Worm (Caenorhabditis elegans) whole organism, dauer: ENCODE measurements around the gene F15D4.5.

ENCODE experiments used
- unc-62 ChIP-seq: sonication (generic microtip); optimal IDR thresholded peaks from 2 replicates; lab custom pipeline; 2017; ENCODE audit warnings: missing biosample characterization, missing genetic modification reagents, missing genetic modification characterization

The F15D4.5 gene

DNA sequence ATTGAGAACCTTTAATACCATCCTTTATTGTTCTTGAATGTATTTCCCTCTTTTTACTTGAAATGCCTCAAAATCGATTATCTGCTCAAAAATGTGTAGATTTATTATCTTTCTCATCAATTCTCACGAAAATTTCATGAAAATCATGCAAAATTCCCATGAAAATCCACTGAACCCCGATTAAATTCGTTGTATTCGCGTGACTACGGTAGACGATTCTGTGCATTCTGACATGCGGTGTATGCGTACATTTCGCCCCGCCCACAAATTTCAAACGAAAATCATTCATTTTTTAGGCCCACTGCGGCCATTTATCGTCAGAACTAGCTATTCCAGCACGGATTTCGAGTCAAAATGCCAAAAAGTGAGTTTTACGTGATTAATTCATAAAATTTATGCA is at the start of gene F15D4.5:
TSS of gene F15D4.5 (plus strand) at position 301 of the 400 bp plus-strand sequence.
- no peak for TF ChIP-seq unc-62 (GFP tag; lab: Kevin White, UChicago)

DNA sequence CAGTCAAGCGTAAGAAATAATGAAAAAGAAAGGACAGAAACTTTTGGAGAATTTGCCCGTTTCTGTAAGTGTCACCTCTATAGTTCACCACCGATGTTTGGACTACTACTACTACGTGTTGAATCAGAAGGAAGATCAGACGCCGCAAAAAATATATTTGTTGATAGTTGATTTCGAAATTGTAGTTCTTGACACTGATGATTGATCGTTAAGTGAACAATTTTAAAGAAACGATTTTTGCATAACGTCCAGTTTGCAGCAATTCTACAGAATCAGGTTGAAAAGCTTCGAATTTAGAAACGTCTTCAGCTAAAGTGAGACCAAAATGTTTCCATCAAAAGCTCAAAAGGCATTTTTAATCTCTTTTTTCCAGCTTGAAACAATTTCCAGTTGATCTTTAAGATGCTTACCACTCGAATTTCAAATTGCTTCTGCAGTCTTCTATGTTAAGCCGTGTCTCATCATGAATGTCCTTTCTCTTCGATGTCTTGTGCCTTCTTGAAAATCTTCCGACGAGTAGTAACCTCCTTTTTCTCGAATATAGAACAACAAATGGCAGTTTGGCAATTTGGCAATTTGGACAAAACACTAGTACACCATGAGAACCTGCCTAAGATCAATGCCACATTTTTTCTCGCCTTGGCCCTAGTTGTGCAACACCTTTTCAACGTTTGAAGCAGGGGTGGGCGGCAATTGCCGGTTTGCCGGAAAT is 49.3 kb upstream of the F15D4.5 start:
- TF ChIP-seq unc-62 (GFP tag; lab: Kevin White, UChicago) = no peak

DNA sequence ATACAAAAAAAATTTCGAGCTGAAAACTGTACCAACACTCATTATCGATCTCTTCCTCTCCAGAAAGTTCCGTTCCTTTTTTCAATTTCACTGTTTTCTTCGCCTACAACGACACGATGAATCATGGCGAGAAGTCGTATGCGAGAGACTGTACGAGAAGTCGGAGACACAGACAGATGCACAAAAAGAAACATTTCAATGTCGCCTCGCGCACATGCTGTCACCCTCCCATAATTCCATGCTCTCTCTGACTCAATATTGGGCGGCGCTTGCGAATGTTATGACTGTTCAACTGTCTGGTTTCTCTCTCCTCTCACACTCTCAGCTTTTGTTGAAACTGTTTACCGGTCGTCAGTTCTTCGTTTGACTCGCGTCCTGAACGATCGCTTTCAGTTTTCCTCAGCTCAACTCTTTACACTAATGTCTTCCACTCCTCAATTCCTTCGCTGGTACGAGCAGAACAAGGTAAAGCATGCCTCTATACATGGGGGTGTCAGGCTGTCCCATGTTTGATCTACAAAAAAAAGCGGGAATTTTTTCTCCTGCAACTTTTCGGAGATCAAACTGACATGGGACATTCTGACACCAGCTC is 48.4 kb upstream of the F15D4.5 start:
- TF ChIP-seq unc-62 (GFP tag; lab: Kevin White, UChicago) = no peak

DNA sequence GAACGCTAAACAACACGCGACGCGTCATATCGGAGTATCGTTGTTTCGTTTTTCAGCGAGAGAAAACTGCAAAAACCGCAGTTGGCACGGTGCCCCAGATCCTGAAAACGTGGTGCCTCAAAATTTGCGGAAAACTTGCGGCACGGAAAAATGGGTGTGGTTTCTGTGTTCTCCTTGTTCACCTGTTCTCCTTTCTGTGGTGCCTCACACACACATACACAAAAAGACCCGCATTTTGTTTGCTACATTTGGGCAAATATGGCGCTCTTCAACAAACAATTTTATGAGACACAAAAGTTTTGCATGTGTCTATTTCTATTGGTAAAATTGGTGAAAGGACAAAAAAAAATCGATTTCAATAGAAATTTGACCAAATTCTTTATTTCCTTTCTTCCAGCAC is 46.3 kb upstream of the F15D4.5 start:
- TF ChIP-seq unc-62 (GFP tag; lab: Kevin White, UChicago) = no peak

DNA sequence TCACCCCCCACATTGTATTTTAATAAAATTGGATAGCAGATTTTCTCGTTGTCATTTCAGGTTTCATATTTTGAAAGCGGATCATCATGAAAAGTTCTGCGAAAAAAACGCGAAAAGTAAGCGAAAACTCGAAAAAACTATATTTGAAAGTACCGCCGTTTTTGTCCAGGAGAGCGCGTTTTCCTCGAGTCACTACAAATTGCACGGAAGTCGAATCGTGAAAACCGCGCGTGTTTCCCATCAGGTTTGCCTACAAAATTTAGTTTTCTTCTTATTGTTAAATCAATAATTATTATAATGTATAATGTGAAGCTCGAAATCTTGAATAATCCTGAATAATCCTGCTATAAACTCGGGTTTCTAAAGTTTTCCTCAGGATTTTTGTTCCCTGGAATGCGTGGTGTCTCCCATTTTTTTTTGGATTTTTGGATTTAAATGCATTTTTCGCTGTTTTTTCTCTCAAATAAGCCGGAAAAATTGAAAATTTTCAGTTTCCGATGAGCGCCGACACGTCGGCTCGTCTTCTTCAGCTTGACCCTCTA is 45.4 kb upstream of the F15D4.5 start, which contains the start of gene btf-1:
TSS of gene btf-1 (plus strand) at position 492 of the 542 bp plus-strand sequence.
- no peak for TF ChIP-seq unc-62 (GFP tag; lab: Kevin White, UChicago)

DNA sequence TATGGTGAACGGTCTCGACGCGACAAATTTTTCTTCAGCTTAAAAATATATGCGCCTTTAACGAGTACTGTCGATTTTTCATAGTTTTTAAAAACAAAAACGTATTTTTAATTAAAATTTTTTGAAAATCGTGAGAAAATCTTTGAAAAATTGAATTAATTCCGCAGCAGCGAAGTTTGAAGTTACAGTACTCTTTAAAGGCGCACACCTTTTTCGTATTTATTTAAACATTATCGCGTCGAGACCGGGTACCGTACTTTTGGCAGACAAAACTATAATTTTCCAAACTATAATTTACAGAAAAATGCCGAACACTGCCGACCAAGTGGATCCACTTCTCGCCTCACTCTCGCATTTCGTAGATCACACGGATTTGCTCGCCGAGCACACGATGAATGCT is 29.4 kb upstream of the F15D4.5 start, which contains the start of gene F15D4.2:
TSS of gene F15D4.2 (plus strand) at position 301 of the 400 bp plus-strand sequence.
- TF ChIP-seq unc-62 (GFP tag; lab: Kevin White, UChicago) = no peak

DNA sequence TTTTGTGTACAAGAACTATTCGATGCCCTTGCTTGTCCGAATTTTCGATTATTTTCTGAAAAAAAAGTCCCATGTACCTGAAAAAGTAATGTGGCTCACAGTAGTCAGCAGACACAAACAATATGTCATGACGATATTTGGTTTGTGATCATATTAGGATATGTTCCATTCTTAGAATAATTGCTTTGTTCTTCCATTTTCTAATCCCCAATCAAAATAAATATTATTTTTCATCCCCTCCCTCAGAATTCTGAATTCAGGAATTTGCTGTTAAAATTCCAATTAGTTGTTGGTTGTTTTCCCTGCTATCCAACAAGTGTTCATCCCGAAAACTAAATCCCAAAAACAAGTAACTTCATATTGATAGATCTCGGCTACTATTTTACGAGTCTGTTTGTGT is 25.8 kb upstream of the F15D4.5 start:
- TF ChIP-seq unc-62 (GFP tag; lab: Kevin White, UChicago) = no peak

DNA sequence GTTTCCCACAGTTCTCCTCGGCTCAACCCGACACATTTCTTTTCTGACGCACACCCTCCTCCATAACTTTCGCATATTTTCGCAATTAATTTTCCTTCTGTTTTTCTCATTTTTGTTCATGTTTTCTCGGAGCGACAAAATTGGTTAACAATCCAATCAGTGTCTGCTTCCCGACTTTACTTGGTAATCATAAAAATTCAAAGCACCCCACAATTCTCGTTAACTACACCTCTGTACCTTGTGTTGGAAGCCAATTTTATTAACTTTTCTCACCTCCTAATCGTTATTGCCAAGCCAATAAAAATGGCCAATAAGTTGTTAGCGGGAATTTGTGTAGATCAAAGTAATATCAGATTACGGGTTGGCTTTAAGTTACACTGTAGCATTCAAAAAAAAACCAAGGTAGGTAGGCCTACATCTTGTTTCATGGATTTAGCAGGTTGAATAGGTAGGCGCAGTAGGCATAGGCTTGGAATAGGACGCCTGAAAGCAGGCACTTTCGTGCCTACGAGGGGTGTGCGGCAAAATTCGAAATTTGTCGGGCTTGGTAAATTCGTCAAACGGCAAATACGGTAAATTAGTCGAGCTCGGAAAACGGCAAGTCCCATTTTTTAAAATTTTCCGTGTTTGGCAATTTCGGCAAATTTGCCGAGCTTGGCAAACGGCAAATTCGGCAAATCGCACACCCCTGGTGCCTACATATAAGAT is 14.5 kb upstream of the F15D4.5 start:
- no peak for TF ChIP-seq unc-62 (GFP tag; lab: Kevin White, UChicago)

DNA sequence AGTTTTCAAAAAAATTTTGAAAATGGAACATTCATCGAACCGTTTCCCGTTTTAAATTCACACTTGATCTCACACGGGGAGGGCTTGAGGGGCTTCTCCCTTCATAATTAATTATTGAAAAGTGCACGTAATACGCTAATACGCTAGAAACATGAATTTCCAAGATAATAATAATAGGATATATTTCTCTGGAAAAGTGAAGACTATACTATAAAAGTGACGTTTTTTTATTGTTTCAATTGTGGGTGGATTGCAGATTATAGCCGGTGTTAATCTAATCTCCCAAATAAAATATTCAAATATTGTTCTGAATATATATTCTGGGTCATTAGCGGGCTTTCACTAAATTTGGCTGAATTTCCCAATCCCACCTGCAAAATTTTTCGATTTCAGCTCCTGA is 11.5 kb upstream of the F15D4.5 start:
- TF ChIP-seq unc-62 (GFP tag; lab: Kevin White, UChicago) = no peak

DNA sequence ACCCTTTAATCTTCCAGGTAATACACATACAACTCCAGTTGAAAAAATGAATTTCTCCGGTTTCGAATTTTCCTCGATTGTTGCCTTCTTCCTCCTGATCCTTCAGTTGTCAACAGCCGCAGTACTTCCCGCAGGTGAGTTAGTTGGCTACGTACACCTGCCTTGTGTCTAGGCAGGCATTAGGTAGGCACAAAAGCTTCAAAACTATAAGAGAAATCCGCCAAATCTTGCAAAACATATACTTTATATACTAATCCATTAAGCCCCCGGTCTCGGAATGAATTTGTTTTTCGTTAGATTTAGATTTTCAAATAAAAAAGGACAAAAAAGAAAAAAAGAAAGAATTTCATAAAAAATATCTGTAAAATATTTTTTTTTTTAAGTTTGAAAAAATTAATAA is 9.9 kb upstream of the F15D4.5 start, which contains the start of gene flp-16:
TSS of gene flp-16 (plus strand) at position 18 of the 400 bp plus-strand sequence.
- no peak for TF ChIP-seq unc-62 (GFP tag; lab: Kevin White, UChicago)

DNA sequence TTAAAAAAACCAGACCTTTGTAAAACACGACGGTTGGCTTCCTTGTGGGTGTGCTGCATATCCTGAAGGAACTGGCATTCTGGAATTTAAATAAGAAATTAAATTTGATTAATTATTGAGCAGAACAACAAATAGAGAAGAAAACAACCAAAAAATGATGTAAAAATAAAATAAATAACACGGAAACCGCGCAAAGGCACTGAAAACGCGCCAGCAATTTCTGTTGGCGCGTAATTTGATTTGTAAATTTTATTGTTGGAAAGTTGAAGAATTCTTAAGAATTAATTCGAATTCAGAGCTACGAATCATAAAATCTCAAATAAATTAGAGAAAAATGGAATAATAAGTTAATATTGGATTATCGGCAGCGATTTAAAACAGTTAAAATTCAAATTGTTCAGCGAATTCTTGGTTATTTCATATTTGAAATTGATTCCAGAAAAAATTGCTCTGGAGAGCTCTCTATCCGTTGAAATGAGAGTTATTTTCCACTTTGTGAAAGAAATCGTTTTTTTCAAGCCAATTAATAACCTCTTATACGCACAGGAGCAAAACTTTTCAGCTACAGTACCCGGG is 7.3 kb upstream of the F15D4.5 start, which contains the start of gene romo-1:
TSS of gene romo-1 (minus strand) at position 79 of the 576 bp plus-strand sequence.
- no peak for TF ChIP-seq unc-62 (GFP tag; lab: Kevin White, UChicago)

DNA sequence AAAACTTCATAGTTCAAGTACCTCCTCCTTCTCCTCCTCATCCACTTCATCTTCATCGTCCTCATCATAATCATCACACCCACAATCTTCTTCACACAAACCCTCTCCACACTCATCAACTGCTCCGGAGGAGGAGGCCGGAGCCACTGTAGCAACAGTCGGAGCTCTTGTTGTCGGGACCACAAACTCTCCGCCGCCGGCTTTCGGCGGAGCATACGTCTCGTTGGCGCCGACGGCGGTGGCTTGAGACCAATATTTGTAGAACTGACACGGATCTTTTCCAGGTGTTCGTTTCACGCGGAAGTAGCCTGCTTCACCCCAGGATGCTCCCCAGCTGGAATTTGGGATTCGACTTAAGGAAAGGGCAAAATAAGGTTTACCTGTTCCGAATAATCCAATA is 5.6 kb upstream of the F15D4.5 start:
- TF ChIP-seq unc-62 (GFP tag; lab: Kevin White, UChicago) = no peak

DNA sequence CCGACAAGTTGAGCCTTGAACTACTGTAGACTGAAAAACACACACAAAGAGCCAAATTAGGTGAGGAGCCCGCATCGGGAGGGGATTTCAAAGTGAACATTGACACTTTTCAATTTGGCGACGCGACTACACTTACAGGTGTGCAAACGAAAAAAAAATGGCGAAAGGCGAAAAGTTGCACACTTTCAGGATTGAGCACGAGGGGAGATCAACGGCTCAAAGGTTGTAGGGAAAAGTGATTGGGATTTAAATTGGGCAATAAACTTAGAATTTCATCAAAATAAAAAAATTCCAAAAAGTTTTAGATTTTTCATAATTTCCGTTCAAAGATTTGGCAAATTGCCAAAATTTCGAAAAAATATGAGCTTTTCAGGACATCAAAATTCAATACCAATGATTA is 2.2 kb upstream of the F15D4.5 start, which contains the start of gene F15D4.4:
TSS of gene F15D4.4 (minus strand) at position 101 of the 400 bp plus-strand sequence.
- TF ChIP-seq unc-62 (GFP tag; lab: Kevin White, UChicago) = no peak

DNA sequence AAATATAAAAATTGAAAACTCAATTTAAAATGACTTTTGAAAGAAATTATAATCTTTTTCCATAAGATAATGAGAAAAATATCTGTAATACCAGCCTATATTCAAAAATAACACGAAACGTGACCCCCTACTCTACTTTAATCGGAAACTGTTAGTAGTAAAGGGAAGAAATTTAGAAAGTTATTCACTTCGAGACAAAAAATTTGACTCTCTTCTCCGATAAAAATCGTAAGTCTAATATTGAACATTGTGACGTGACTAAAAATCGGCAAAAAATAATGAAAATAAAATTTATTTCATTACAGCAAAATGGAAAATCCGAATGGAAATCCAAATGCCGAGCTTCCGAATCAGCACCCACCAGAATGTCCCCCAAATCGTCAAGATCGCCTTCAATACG is 3.7 kb downstream of the F15D4.5 start, which contains the start of gene F15D4.6:
TSS of gene F15D4.6 (plus strand) at position 301 of the 400 bp plus-strand sequence.
- TF ChIP-seq unc-62 (GFP tag; lab: Kevin White, UChicago) = no peak

DNA sequence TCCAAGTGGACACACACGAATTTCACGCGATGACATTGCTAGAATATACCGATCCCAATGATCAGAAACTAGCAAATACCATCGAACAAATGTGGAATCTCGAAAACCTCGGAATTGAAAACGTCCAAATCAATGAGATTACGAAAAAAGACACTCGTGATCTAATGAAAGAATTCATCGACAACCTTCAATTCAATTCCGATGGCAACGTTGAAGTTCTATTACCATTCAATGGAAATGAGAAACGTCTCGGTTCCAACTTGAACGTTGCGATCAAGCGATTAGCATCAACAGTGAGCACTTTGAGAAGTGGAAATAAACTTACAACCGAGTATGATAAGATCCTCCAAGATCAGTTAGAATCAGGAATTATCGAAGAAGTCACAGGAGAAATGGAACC is 10.1 kb downstream of the F15D4.5 start:
- TF ChIP-seq unc-62 (GFP tag; lab: Kevin White, UChicago) = no peak
